Worm (Caenorhabditis elegans) whole organism, early embryonic: ENCODE data around the gene pqn-73.

Source experiments
- B0310.2 ChIP-seq: sonication (generic microtip); optimal IDR thresholded peaks from 2 replicates; lab custom pipeline; 2016; ENCODE audit warnings: mild to moderate bottlenecking, missing genetic modification characterization, missing compliant biosample characterization
- F13C5.2 ChIP-seq: sonication (generic microtip); optimal IDR thresholded peaks from 2 replicates; lab custom pipeline; 2017; ENCODE audit warnings: mild to moderate bottlenecking, missing genetic modification characterization, inconsistent platforms, missing compliant biosample characterization
- aly-1 ChIP-seq: sonication (generic microtip); optimal IDR thresholded peaks from 2 replicates; lab custom pipeline; 2016; ENCODE audit warnings: missing genetic modification characterization, missing compliant biosample characterization
- ama-1 ChIP-seq: fragments of 150-350 bp; optimal IDR thresholded peaks from 2 replicates; lab custom pipeline; 2014
- ceh-13 ChIP-seq: fragments of 200-800 bp; sonication (Bioruptor generic); optimal IDR thresholded peaks from 2 replicates; lab custom pipeline; 2018; ENCODE audit warnings: mild to moderate bottlenecking, missing genetic modification characterization, missing compliant biosample characterization
- ets-7 ChIP-seq: sonication (generic microtip); optimal IDR thresholded peaks from 2 replicates; lab custom pipeline; 2016; ENCODE audit warnings: missing genotype, missing genetic modification characterization, missing compliant biosample characterization
- flt-1 ChIP-seq: fragments of 200-800 bp; sonication (Bioruptor generic); IDR thresholded peaks from 2 replicates; pipeline ENCODE4 v1.3.6; 2022; ENCODE audit warnings: missing genetic modification characterization, missing compliant biosample characterization
- hmbx-1 ChIP-seq: sonication (generic microtip); optimal IDR thresholded peaks from 2 replicates; lab custom pipeline; 2016; ENCODE audit warnings: mild to moderate bottlenecking, missing genetic modification characterization, missing compliant biosample characterization
- scrt-1 ChIP-seq: fragments of 200-800 bp; sonication (Bioruptor generic); IDR thresholded peaks from 2 replicates; pipeline ENCODE4 v1.3.6; 2022; ENCODE audit warnings: missing genetic modification characterization, missing compliant biosample characterization
- sea-1 ChIP-seq: fragments of 200-800 bp; sonication (Bioruptor generic); conservative IDR thresholded peaks from 2 replicates; pipeline ENCODE4 v1.3.6; 2022; ENCODE audit warnings: missing genetic modification characterization, missing compliant biosample characterization
- tbx-11 ChIP-seq: fragments of 200-800 bp; sonication (Bioruptor generic); IDR thresholded peaks from 2 replicates; pipeline ENCODE4 v1.3.6; 2022; ENCODE audit warnings: missing genetic modification characterization, missing compliant biosample characterization
- tbx-37 ChIP-seq: fragments of 200-800 bp; sonication (Bioruptor generic); conservative IDR thresholded peaks from 2 replicates; pipeline ENCODE4 v1.3.6; 2022; ENCODE audit warnings: missing genetic modification reagents, missing genetic modification characterization, missing compliant biosample characterization
- tra-4 ChIP-seq: sonication (generic microtip); optimal IDR thresholded peaks from 2 replicates; lab custom pipeline; 2017; ENCODE audit warnings: missing genetic modification characterization, missing compliant biosample characterization

DNA sequence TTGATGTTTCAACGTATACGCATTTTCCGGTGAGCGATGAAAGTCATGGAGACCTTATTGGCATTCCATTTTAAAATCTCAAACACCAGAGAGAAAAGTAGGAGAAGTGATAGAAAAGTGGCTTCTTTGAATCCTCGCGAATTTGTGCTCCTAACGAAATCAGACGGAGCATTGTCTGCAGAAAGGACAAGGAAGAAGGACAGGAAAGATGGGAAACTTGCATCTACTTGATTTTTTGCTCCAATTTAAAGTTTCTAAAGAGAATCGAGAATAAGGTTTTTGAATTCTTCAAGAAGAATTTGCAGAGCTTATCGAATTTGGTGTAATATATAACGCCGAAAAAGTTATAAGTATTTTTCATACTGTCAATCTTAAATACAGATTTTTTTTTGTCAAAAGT, 10.6 kb downstream of the pqn-73 start:
- TF ChIP-seq ama-1 (lab: Kevin White, UChicago) (no peak), flt-1 (no peak), aly-1 (no peak), sea-1 (GFP tag; lab: Robert Waterston, UW) (no peak), B0310.2 (no peak), ceh-13 (GFP tag; lab: Kevin White, UChicago) (no peak), F13C5.2 (tag; lab: Kevin White, UChicago) (no peak), scrt-1 (GFP tag; lab: Robert Waterston, UW) (no peak), hmbx-1 (no peak), tbx-11 (GFP tag; lab: Robert Waterston, UW) (no peak), tbx-37 (no peak), tra-4 (tag; lab: Kevin White, UChicago) (no peak), ets-7 (no peak)
